Fruit fly (Drosophila melanogaster) Kc167 (cell line): ENCODE data around the gene CG1638.

Source experiments
- Sin3A ChIP-seq: fragments of >200 bp; optimal IDR thresholded peaks from 2 replicates; lab custom pipeline; 2018; ENCODE audit warnings: missing external identifiers
- h ChIP-seq: fragments of >200 bp; optimal IDR thresholded peaks from 3 replicates; lab custom pipeline; 2018; ENCODE audit warnings: missing external identifiers
- psq ChIP-seq: fragments of >200 bp; optimal IDR thresholded peaks from 2 replicates; lab custom pipeline; 2017; ENCODE audit warnings: missing external identifiers
- ttk ChIP-seq: sonication (Bioruptor generic); optimal IDR thresholded peaks from 2 replicates; lab custom pipeline; 2017; ENCODE audit warnings: missing external identifiers

- TF ChIP-seq h (lab: Kevin White, UChicago) (no peak), ttk (lab: Kevin White, UChicago) (no peak), Sin3A (lab: Kevin White, UChicago) (no peak), psq (lab: Kevin White, UChicago) (no peak)
Observed at dm6 chr3R:31541915-31542314, 48.5 kb upstream of the CG1638 start.
